Fruit fly (Drosophila melanogaster) whole organism, embryonic: ENCODE measurements around the gene CG10068.

Experiments used
- Bgb ChIP-seq: fragments of 200-800 bp; sonication (Bioruptor generic); IDR thresholded peaks from 2 replicates; pipeline ENCODE4 v1.3.6; 2022; ENCODE audit warnings: missing biosample characterization, missing genetic modification characterization; ENCODE audit not compliant: partially characterized antibody
- CG4854 ChIP-seq: fragments of 200-800 bp; sonication (Bioruptor generic); optimal IDR thresholded peaks from 2 replicates; lab custom pipeline; 2016; ENCODE audit warnings: missing biosample characterization, missing genetic modification characterization, inconsistent platforms
- Taf1 ChIP-seq: fragments of 200-800 bp; sonication (Bioruptor generic); IDR thresholded peaks from 2 replicates; pipeline ENCODE4 v1.3.6; 2022; ENCODE audit warnings: missing biosample characterization, missing genetic modification characterization
- pita ChIP-seq: fragments of 200-800 bp; sonication (Bioruptor generic); optimal IDR thresholded peaks from 2 replicates; lab custom pipeline; 2017; ENCODE audit warnings: missing biosample characterization, mild to moderate bottlenecking, missing genetic modification characterization

dm6 chr3R:7090337-7090830, 37.4 kb downstream of the CG10068 start:
- TF ChIP-seq Taf1 (GFP tag; lab: Robert Waterston, UW) (no peak), pita (GFP tag; lab: Kevin White, UChicago) (no peak), Bgb (GFP tag; lab: Robert Waterston, UW) (no peak), CG4854 (GFP tag; lab: Kevin White, UChicago) (no peak)
